Fruit fly (Drosophila melanogaster) whole organism, embryonic: ENCODE measurements around the gene CG4291.
A peak's percentile ranks its signal among the peaks of the same experiment; 100 is the strongest.

Experiments
- ATbp ChIP-seq: fragments of 200-800 bp; sonication (Bioruptor generic); optimal IDR thresholded peaks from 2 replicates; lab custom pipeline; 2017; ENCODE audit warnings: missing biosample characterization, mild to moderate bottlenecking, missing genetic modification characterization, missing genetic modification reagents
- Atf-2 ChIP-seq: fragments of 200-800 bp; sonication (Bioruptor generic); optimal IDR thresholded peaks from 2 replicates; lab custom pipeline; 2016; ENCODE audit warnings: missing biosample characterization, missing genetic modification characterization
- B-H1 ChIP-seq: fragments of 200-800 bp; sonication (Bioruptor generic); IDR thresholded peaks from 3 replicates; pipeline ENCODE4 v1.3.6; 2022; ENCODE audit warnings: missing biosample characterization, missing genetic modification characterization
- CG11456 ChIP-seq: fragments of 200-800 bp; sonication (Bioruptor generic); IDR thresholded peaks from 3 replicates; pipeline ENCODE4 v1.3.6; 2022; ENCODE audit warnings: missing biosample characterization, missing genetic modification characterization
- CG12071 ChIP-seq: fragments of 200-800 bp; sonication (Bioruptor generic); optimal IDR thresholded peaks from 3 replicates; lab custom pipeline; 2018; ENCODE audit warnings: missing biosample characterization, mild to moderate bottlenecking, missing genetic modification characterization
- CG12236 ChIP-seq: fragments of 200-800 bp; sonication (Bioruptor generic); optimal IDR thresholded peaks from 2 replicates; lab custom pipeline; 2016; ENCODE audit warnings: missing biosample characterization, missing genetic modification characterization
- CG1233 ChIP-seq: fragments of 200-800 bp; sonication (Bioruptor generic); optimal IDR thresholded peaks from 4 replicates; lab custom pipeline; 2018; ENCODE audit warnings: missing biosample characterization, mild to moderate bottlenecking, missing genetic modification characterization
- CG13424 ChIP-seq: fragments of 200-800 bp; sonication (Bioruptor generic); optimal IDR thresholded peaks from 2 replicates; lab custom pipeline; 2019; ENCODE audit warnings: missing biosample characterization, mild to moderate bottlenecking, missing genetic modification characterization, moderate library complexity
- CG13624 ChIP-seq: fragments of 200-800 bp; sonication (Bioruptor generic); optimal IDR thresholded peaks from 2 replicates; lab custom pipeline; 2016; ENCODE audit warnings: missing biosample characterization, missing genetic modification characterization
- CG17361 ChIP-seq: fragments of 200-800 bp; sonication (Bioruptor generic); IDR thresholded peaks from 3 replicates; pipeline ENCODE4 v1.3.6; 2022; ENCODE audit warnings: missing biosample characterization, missing genetic modification characterization
- CG17568 ChIP-seq: fragments of 200-800 bp; sonication (Bioruptor generic); optimal IDR thresholded peaks from 2 replicates; lab custom pipeline; 2018; ENCODE audit warnings: missing biosample characterization, mild to moderate bottlenecking, missing genetic modification characterization, moderate library complexity
- CG17829 ChIP-seq: fragments of 200-800 bp; optimal IDR thresholded peaks from 2 replicates; lab custom pipeline; 2019; ENCODE audit warnings: missing biosample characterization, mild to moderate bottlenecking, missing genetic modification characterization, moderate library complexity
- CG4404 ChIP-seq: fragments of 200-800 bp; sonication (Bioruptor generic); IDR thresholded peaks from 2 replicates; pipeline ENCODE4 v1.3.6; 2022; ENCODE audit warnings: missing biosample characterization, missing genetic modification characterization
- CG5953 ChIP-seq: fragments of 200-800 bp; sonication (Bioruptor generic); IDR thresholded peaks from 2 replicates; pipeline ENCODE4 v1.3.6; 2022; ENCODE audit warnings: missing biosample characterization, missing genetic modification characterization
- CG6683 ChIP-seq: fragments of 200-800 bp; sonication (Bioruptor generic); optimal IDR thresholded peaks from 2 replicates; lab custom pipeline; 2017; ENCODE audit warnings: missing biosample characterization, mild to moderate bottlenecking, missing genetic modification characterization, missing genetic modification reagents
- CG7271 ChIP-seq: fragments of 200-800 bp; sonication (Bioruptor generic); optimal IDR thresholded peaks from 2 replicates; lab custom pipeline; 2018; ENCODE audit warnings: missing biosample characterization, mild to moderate bottlenecking, missing genetic modification characterization, moderate library complexity
- CG8089 ChIP-seq: fragments of 200-800 bp; sonication (Bioruptor generic); optimal IDR thresholded peaks from 3 replicates; lab custom pipeline; 2016; ENCODE audit warnings: missing biosample characterization, missing genetic modification characterization
- CG9817 ChIP-seq: fragments of 200-800 bp; sonication (Bioruptor generic); optimal IDR thresholded peaks from 2 replicates; lab custom pipeline; 2018; ENCODE audit warnings: missing biosample characterization, mild to moderate bottlenecking, missing genetic modification characterization, moderate library complexity
- CHES-1-like ChIP-seq: fragments of 200-800 bp; sonication (Bioruptor generic); optimal IDR thresholded peaks from 2 replicates; lab custom pipeline; 2016; ENCODE audit warnings: missing biosample characterization, missing genetic modification characterization
- D19B ChIP-seq: fragments of 200-800 bp; sonication (Bioruptor generic); optimal IDR thresholded peaks from 2 replicates; lab custom pipeline; 2017; ENCODE audit warnings: missing biosample characterization, mild to moderate bottlenecking, missing genetic modification characterization
- Med ChIP-seq: fragments of 200-800 bp; sonication (Bioruptor generic); peaks from one replicate; lab custom pipeline; 2016; ENCODE audit warnings: missing biosample characterization, missing genetic modification characterization, mild to moderate bottlenecking, inconsistent platforms, moderate library complexity
- Nf-YA ChIP-seq: fragments of 200-800 bp; sonication (Bioruptor generic); IDR thresholded peaks from 2 replicates; pipeline ENCODE4 v1.3.6; 2022; ENCODE audit warnings: missing biosample characterization, missing genetic modification characterization
- PHDP ChIP-seq: fragments of 200-800 bp; sonication (Bioruptor generic); optimal IDR thresholded peaks from 3 replicates; lab custom pipeline; 2018; ENCODE audit warnings: missing biosample characterization, mild to moderate bottlenecking, missing genetic modification characterization, moderate library complexity
- Ssrp ChIP-seq: fragments of 200-800 bp; sonication (Bioruptor generic); optimal IDR thresholded peaks from 2 replicates; lab custom pipeline; 2018; ENCODE audit warnings: missing biosample characterization, mild to moderate bottlenecking, missing genetic modification characterization, moderate library complexity
- TFAM ChIP-seq: fragments of 200-800 bp; sonication (Bioruptor generic); optimal IDR thresholded peaks from 2 replicates; lab custom pipeline; 2017; ENCODE audit warnings: missing biosample characterization, missing genetic modification characterization, inconsistent platforms
- aop ChIP-seq: fragments of 200-800 bp; sonication (Bioruptor generic); IDR thresholded peaks from 2 replicates; pipeline ENCODE4 v1.3.6; 2022; ENCODE audit warnings: missing biosample characterization, missing genetic modification characterization
- ato ChIP-seq: fragments of 200-800 bp; sonication (Bioruptor generic); IDR thresholded peaks from 2 replicates; pipeline ENCODE4 v1.3.6; 2022; ENCODE audit warnings: missing biosample characterization, missing genetic modification characterization; ENCODE audit not compliant: partially characterized antibody
- az2 ChIP-seq: fragments of 200-800 bp; sonication (Bioruptor generic); optimal IDR thresholded peaks from 3 replicates; lab custom pipeline; 2016; ENCODE audit warnings: missing biosample characterization, missing genetic modification characterization
- bab2 ChIP-seq: fragments of 200-800 bp; sonication (Bioruptor generic); optimal IDR thresholded peaks from 2 replicates; lab custom pipeline; 2016; ENCODE audit warnings: missing biosample characterization, missing genetic modification characterization
- br ChIP-seq: fragments of >200 bp; optimal IDR thresholded peaks from 2 replicates; lab custom pipeline; 2017
- cato ChIP-seq: fragments of 200-800 bp; sonication (Bioruptor generic); optimal IDR thresholded peaks from 2 replicates; lab custom pipeline; 2016; ENCODE audit warnings: missing biosample characterization, missing genetic modification characterization, borderline replicate concordance
- eyg ChIP-seq: fragments of 200-800 bp; sonication (Bioruptor generic); optimal IDR thresholded peaks from 3 replicates; lab custom pipeline; 2016; ENCODE audit warnings: missing biosample characterization, missing genetic modification characterization
- fd3F ChIP-seq: fragments of 200-800 bp; sonication (Bioruptor generic); optimal IDR thresholded peaks from 2 replicates; lab custom pipeline; 2018; ENCODE audit warnings: missing biosample characterization, mild to moderate bottlenecking, missing genetic modification characterization, moderate library complexity
- gce ChIP-seq: fragments of 200-800 bp; sonication (Bioruptor generic); IDR thresholded peaks from 3 replicates; pipeline ENCODE4 v1.3.6; 2022; ENCODE audit warnings: missing biosample characterization, missing genetic modification characterization
- gcm2 ChIP-seq: fragments of 200-800 bp; sonication (Bioruptor generic); optimal IDR thresholded peaks from 2 replicates; lab custom pipeline; 2016; ENCODE audit warnings: missing biosample characterization, missing genetic modification characterization
- gfzf ChIP-seq: fragments of 200-800 bp; sonication (Bioruptor generic); optimal IDR thresholded peaks from 2 replicates; lab custom pipeline; 2016; ENCODE audit warnings: missing biosample characterization, mild to moderate bottlenecking, missing genetic modification characterization, moderate library complexity
- gsb ChIP-seq: fragments of 200-800 bp; sonication (Bioruptor generic); IDR thresholded peaks from 2 replicates; pipeline ENCODE4 v1.3.6; 2022; ENCODE audit warnings: missing biosample characterization, missing genetic modification characterization
- hb ChIP-seq: fragments of 200-800 bp; sonication (Bioruptor generic); IDR thresholded peaks from 3 replicates; pipeline ENCODE4 v1.3.6; 2022; ENCODE audit warnings: missing biosample characterization, missing genetic modification characterization; ENCODE audit not compliant: partially characterized antibody
- lbe ChIP-seq: fragments of 200-800 bp; sonication (Bioruptor generic); optimal IDR thresholded peaks from 2 replicates; lab custom pipeline; 2016; ENCODE audit warnings: missing biosample characterization, mild to moderate bottlenecking, missing genetic modification characterization
- lmd ChIP-seq: fragments of 200-800 bp; sonication (Bioruptor generic); IDR thresholded peaks from 2 replicates; pipeline ENCODE4 v1.3.6; 2022; ENCODE audit warnings: missing biosample characterization, missing genetic modification characterization
- lola ChIP-seq, 3 experiments: fragments of >200 bp in 2 of 3; fragments of 200-800 bp in 1 of 3; sonication (Bioruptor generic) in 1 of 3; optimal IDR thresholded peaks; 2 replicates each; lab custom pipeline; 2017 to 2019; ENCODE audit warnings: missing biosample characterization in 3 of 3, missing genetic modification characterization in 3 of 3, mild to moderate bottlenecking in 1 of 3, moderate library complexity in 1 of 3
- luna ChIP-seq: fragments of 200-800 bp; sonication (Bioruptor generic); optimal IDR thresholded peaks from 2 replicates; lab custom pipeline; 2016; ENCODE audit warnings: missing biosample characterization, missing genetic modification characterization
- phol ChIP-seq: fragments of 200-800 bp; sonication (Bioruptor generic); optimal IDR thresholded peaks from 3 replicates; lab custom pipeline; 2018; ENCODE audit warnings: missing biosample characterization, mild to moderate bottlenecking, missing genetic modification characterization, moderate library complexity
- pnt ChIP-seq: fragments of 200-800 bp; sonication (Bioruptor generic); optimal IDR thresholded peaks from 3 replicates; lab custom pipeline; 2016; ENCODE audit warnings: missing biosample characterization, missing genetic modification characterization
- pum ChIP-seq: fragments of 200-800 bp; sonication (Bioruptor generic); optimal IDR thresholded peaks from 2 replicates; lab custom pipeline; 2016; ENCODE audit warnings: missing biosample characterization, missing genetic modification characterization
- pzg ChIP-seq: fragments of 200-800 bp; sonication (Bioruptor generic); optimal IDR thresholded peaks from 3 replicates; lab custom pipeline; 2018; ENCODE audit warnings: missing biosample characterization, mild to moderate bottlenecking, missing genetic modification characterization, moderate library complexity
- ranshi ChIP-seq: fragments of 200-800 bp; sonication (Bioruptor generic); IDR thresholded peaks from 2 replicates; pipeline ENCODE4 v1.3.6; 2022; ENCODE audit warnings: missing biosample characterization, missing genetic modification characterization
- repo ChIP-seq: fragments of 200-800 bp; sonication (Bioruptor generic); optimal IDR thresholded peaks from 2 replicates; lab custom pipeline; 2016; ENCODE audit warnings: missing biosample characterization, missing genetic modification characterization
- tx ChIP-seq: fragments of 200-800 bp; sonication (Bioruptor generic); optimal IDR thresholded peaks from 2 replicates; lab custom pipeline; 2016; ENCODE audit warnings: missing biosample characterization, missing genetic modification characterization
- unpg ChIP-seq: fragments of 200-800 bp; sonication (Bioruptor generic); optimal IDR thresholded peaks from 3 replicates; lab custom pipeline; 2018; ENCODE audit warnings: missing biosample characterization, mild to moderate bottlenecking, missing genetic modification characterization, moderate library complexity
- zen2 ChIP-seq: fragments of 200-800 bp; sonication (Bioruptor generic); IDR thresholded peaks from 3 replicates; pipeline ENCODE4 v1.3.6; 2022; ENCODE audit warnings: missing biosample characterization, missing genetic modification characterization; ENCODE audit not compliant: partially characterized antibody

The CG4291 gene

dm6 chr2L:837989-838388, 14.5 kb downstream of the CG4291 start (continued):
- TF ChIP-seq CG12071 (GFP tag; lab: Kevin White, UChicago) (no peak), ato (no peak), Nf-YA (no peak), CG12236 (no peak), Ssrp (tag; lab: Kevin White, UChicago) (no peak), gce (GFP tag; lab: Robert Waterston, UW) (no peak), CHES-1-like (GFP tag; lab: Kevin White, UChicago) (peak; percentile 3), CG17568 (GFP tag; lab: Kevin White, UChicago) (no peak), eyg (no peak), luna (GFP tag; lab: Kevin White, UChicago) (no peak), CG13424 (no peak), unpg (GFP tag; lab: Kevin White, UChicago) (no peak), pnt (GFP tag; lab: Kevin White, UChicago) (peak; percentile 4), CG8089 (GFP tag; lab: Kevin White, UChicago) (peak; percentile 11), CG7271 (tag; lab: Kevin White, UChicago) (no peak), zen2 (no peak), lbe (no peak), tx (GFP tag; lab: Kevin White, UChicago) (no peak), lmd (GFP tag; lab: Robert Waterston, UW) (no peak), B-H1 (GFP tag; lab: Robert Waterston, UW) (no peak), CG5953 (GFP tag; lab: Robert Waterston, UW) (no peak), CG13624 (GFP tag; lab: Kevin White, UChicago) (no peak), Atf-2 (GFP tag; lab: Kevin White, UChicago) (peak; percentile 54), CG17361 (GFP tag; lab: Robert Waterston, UW) (no peak), CG9817 (tag; lab: Kevin White, UChicago) (peak; percentile 40), hb (GFP tag; lab: Robert Waterston, UW) (no peak), Med (GFP tag; lab: Kevin White, UChicago) (peak; percentile 80), az2 (GFP tag; lab: Kevin White, UChicago) (no peak), CG4404 (GFP tag; lab: Robert Waterston, UW) (no peak), ranshi (GFP tag; lab: Robert Waterston, UW) (peak; percentile 40; the same call in 1 of the 2 replicates), TFAM (GFP tag; lab: Kevin White, UChicago) (no peak), CG1233 (GFP tag; lab: Kevin White, UChicago) (no peak), cato (GFP tag; lab: Kevin White, UChicago) (no peak), br (lab: Kevin White, UChicago) (no peak), pum (no peak), ATbp (GFP tag; lab: Kevin White, UChicago) (peak; percentile 38)
- TF ChIP-seq, all 482 proteins: peak for 89

dm6 chr2L:827516-828362, 24.8 kb downstream of the CG4291 start:
- TF ChIP-seq fd3F = no peak
- TF ChIP-seq phol (tag; lab: Kevin White, UChicago) = peak; percentile 52
- TF ChIP-seq lola (GFP tag; optimal IDR thresholded peaks at IDR 0.05; lab: Kevin White, UChicago) = peak in 1 of 3 experiments; percentile 41
- peak; percentile 11 for TF ChIP-seq CG17829 (tag; lab: Kevin White, UChicago)
- peak; percentile 71 for TF ChIP-seq PHDP (tag; lab: Kevin White, UChicago)
- TF ChIP-seq pzg = no peak
- no peak for TF ChIP-seq bab2 (GFP tag; lab: Kevin White, UChicago)
- TF ChIP-seq gsb (GFP tag; lab: Robert Waterston, UW) = no peak
- no peak for TF ChIP-seq gcm2 (GFP tag; lab: Kevin White, UChicago)
- no peak for TF ChIP-seq CG11456 (GFP tag; lab: Robert Waterston, UW)
- no peak for TF ChIP-seq repo (GFP tag; lab: Kevin White, UChicago)
- TF ChIP-seq tx (GFP tag; lab: Kevin White, UChicago) = no peak
- TF ChIP-seq D19B = no peak
- TF ChIP-seq CG6683 (GFP tag; lab: Kevin White, UChicago) = no peak
- TF ChIP-seq gfzf (GFP tag; lab: Kevin White, UChicago) = no peak
- no peak for TF ChIP-seq aop (GFP tag; lab: Robert Waterston, UW)
